Worm (Caenorhabditis elegans) whole organism, L4/young adult: ENCODE measurements around the gene Y73F8A.15.

Experiments used
- W03F9.2 ChIP-seq: fragments of 150-350 bp; optimal IDR thresholded peaks from 2 replicates; lab custom pipeline; 2014; ENCODE audit warnings: missing biosample characterization, missing genetic modification characterization
- dao-5 ChIP-seq: sonication (generic microtip); optimal IDR thresholded peaks from 2 replicates; lab custom pipeline; 2016; ENCODE audit warnings: missing genotype, missing genetic modification characterization, moderate library complexity, missing compliant biosample characterization
- him-1 ChIP-seq: sonication (generic microtip); optimal IDR thresholded peaks from 2 replicates; lab custom pipeline; 2016; ENCODE audit warnings: missing genotype, missing genetic modification reagents, missing genetic modification characterization, missing compliant biosample characterization

ce11 chrIV:15280219-15280618 lies 41.2 kb upstream of the Y73F8A.15 start:
- no peak for TF ChIP-seq dao-5 (tag; lab: Kevin White, UChicago)
- TF ChIP-seq him-1 = no peak
- no peak for TF ChIP-seq W03F9.2
